Worm (Caenorhabditis elegans) whole organism, young adult: ENCODE data around the gene Y57A10C.9.

Experiments
- C06A6.2 ChIP-seq: fragments of 200-800 bp; sonication (Bioruptor generic); conservative IDR thresholded peaks from 2 replicates; pipeline ENCODE4 v1.3.6; 2022; ENCODE audit warnings: missing genetic modification characterization, missing compliant biosample characterization
- F22D6.2 ChIP-seq: sonication (generic microtip); optimal IDR thresholded peaks from 2 replicates; lab custom pipeline; 2016; ENCODE audit warnings: mild to moderate bottlenecking, missing genetic modification characterization, missing compliant biosample characterization
- F33H1.4 ChIP-seq: fragments of 200-800 bp; sonication (Bioruptor generic); IDR thresholded peaks from 2 replicates; pipeline ENCODE4 v1.3.6; 2022; ENCODE audit warnings: missing genetic modification reagents, missing genetic modification characterization, missing compliant biosample characterization
- F49E8.2 ChIP-seq: sonication (generic microtip); optimal IDR thresholded peaks from 3 replicates; lab custom pipeline; 2017; ENCODE audit warnings: missing genetic modification characterization, mild to moderate bottlenecking, missing compliant biosample characterization, antibody characterized with exemption, moderate library complexity; ENCODE audit not compliant: insufficient read depth
- F57A8.1 ChIP-seq: fragments of 200-800 bp; sonication (Bioruptor generic); optimal IDR thresholded peaks from 2 replicates; lab custom pipeline; 2018; ENCODE audit warnings: mild to moderate bottlenecking, missing genetic modification characterization, moderate library complexity, missing compliant biosample characterization
- F57C9.4 ChIP-seq: sonication (generic microtip); optimal IDR thresholded peaks from 2 replicates; lab custom pipeline; 2017; ENCODE audit warnings: mild to moderate bottlenecking, missing genetic modification characterization, missing compliant biosample characterization
- T26A5.8 ChIP-seq: sonication (generic microtip); optimal IDR thresholded peaks from 2 replicates; lab custom pipeline; 2016; ENCODE audit warnings: missing genetic modification characterization, missing compliant biosample characterization
- Y79H2A.3 ChIP-seq: fragments of 200-800 bp; sonication (Bioruptor generic); conservative IDR thresholded peaks from 2 replicates; pipeline ENCODE4 v1.3.6; 2022; ENCODE audit warnings: missing genetic modification reagents, missing genetic modification characterization, missing compliant biosample characterization
- ZK185.1 ChIP-seq: sonication (generic microtip); optimal IDR thresholded peaks from 2 replicates; lab custom pipeline; 2016; ENCODE audit warnings: mild to moderate bottlenecking, missing genetic modification characterization, missing compliant biosample characterization; ENCODE audit not compliant: poor library complexity, severe bottlenecking
- aptf-2 ChIP-seq: fragments of 200-800 bp; sonication (Bioruptor generic); conservative IDR thresholded peaks from 2 replicates; pipeline ENCODE4 v1.3.6; 2022; ENCODE audit warnings: missing genetic modification reagents, missing genetic modification characterization, missing compliant biosample characterization
- attf-3 ChIP-seq: fragments of 200-800 bp; sonication (Bioruptor generic); conservative IDR thresholded peaks from 2 replicates; pipeline ENCODE4 v1.3.6; 2022; ENCODE audit warnings: missing genetic modification reagents, missing genetic modification characterization, missing compliant biosample characterization
- attf-5 ChIP-seq: fragments of 200-800 bp; sonication (Bioruptor generic); optimal IDR thresholded peaks from 2 replicates; lab custom pipeline; 2018; ENCODE audit warnings: mild to moderate bottlenecking, missing genetic modification characterization, missing compliant biosample characterization
- ccch-3 ChIP-seq: fragments of 200-800 bp; sonication (Bioruptor generic); optimal IDR thresholded peaks from 2 replicates; lab custom pipeline; 2018; ENCODE audit warnings: mild to moderate bottlenecking, missing genetic modification characterization, missing compliant biosample characterization
- ceh-40 ChIP-seq: fragments of 200-800 bp; sonication (Bioruptor generic); IDR thresholded peaks from 2 replicates; pipeline ENCODE4 v1.3.6; 2022; ENCODE audit warnings: missing genetic modification characterization, missing compliant biosample characterization
- chd-7 ChIP-seq: sonication (generic microtip); optimal IDR thresholded peaks from 2 replicates; lab custom pipeline; 2016; ENCODE audit warnings: mild to moderate bottlenecking, missing genetic modification characterization, moderate library complexity, missing compliant biosample characterization
- dpff-1 ChIP-seq: sonication (generic microtip); optimal IDR thresholded peaks from 2 replicates; lab custom pipeline; 2017; ENCODE audit warnings: mild to moderate bottlenecking, missing genetic modification characterization, missing compliant biosample characterization
- dpl-1 ChIP-seq: fragments of 150-350 bp; optimal IDR thresholded peaks from 2 replicates; lab custom pipeline; 2014; ENCODE audit warnings: missing biosample characterization, missing genetic modification reagents, missing genetic modification characterization
- hlh-12 ChIP-seq: sonication (generic microtip); optimal IDR thresholded peaks from 2 replicates; lab custom pipeline; 2016; ENCODE audit warnings: missing genetic modification characterization, missing compliant biosample characterization
- hlh-26 ChIP-seq: fragments of 200-800 bp; sonication (Bioruptor generic); conservative IDR thresholded peaks from 2 replicates; pipeline ENCODE4 v1.3.6; 2022; ENCODE audit warnings: missing genetic modification reagents, missing genetic modification characterization, missing compliant biosample characterization
- hmg-20 ChIP-seq: fragments of 200-800 bp; sonication (Bioruptor generic); IDR thresholded peaks from 2 replicates; pipeline ENCODE4 v1.3.6; 2022; ENCODE audit warnings: missing genetic modification reagents, missing genetic modification characterization, missing compliant biosample characterization
- let-607 ChIP-seq, 2 experiments: fragments of 200-800 bp in 1 of 2; sonication (Bioruptor generic) in 1 of 2; sonication (generic microtip) in 1 of 2; optimal IDR thresholded peaks; 2 replicates each; lab custom pipeline; 2016 to 2018; ENCODE audit warnings: mild to moderate bottlenecking in 2 of 2, missing compliant biosample characterization in 2 of 2, missing genetic modification characterization in 2 of 2, moderate library complexity in 2 of 2, missing genotype in 1 of 2
- lsl-1 ChIP-seq: fragments of 200-800 bp; sonication (Bioruptor generic); optimal IDR thresholded peaks from 2 replicates; lab custom pipeline; 2018; ENCODE audit warnings: mild to moderate bottlenecking, missing genetic modification characterization, moderate library complexity, missing compliant biosample characterization
- lsy-27 ChIP-seq: sonication (generic microtip); optimal IDR thresholded peaks from 2 replicates; lab custom pipeline; 2017; ENCODE audit warnings: missing genetic modification characterization, mild to moderate bottlenecking, missing compliant biosample characterization, antibody characterized with exemption, missing genotype, borderline replicate concordance; ENCODE audit not compliant: insufficient read depth
- madf-6 ChIP-seq: fragments of 200-800 bp; sonication (Bioruptor generic); IDR thresholded peaks from 2 replicates; pipeline ENCODE4 v1.3.6; 2022; ENCODE audit warnings: missing genetic modification reagents, missing genetic modification characterization, missing compliant biosample characterization
- mes-4 ChIP-seq: sonication (generic microtip); optimal IDR thresholded peaks from 2 replicates; lab custom pipeline; 2016; ENCODE audit warnings: missing genotype, missing genetic modification characterization, missing compliant biosample characterization
- mxl-1 ChIP-seq: sonication (generic microtip); optimal IDR thresholded peaks from 2 replicates; lab custom pipeline; 2016; ENCODE audit warnings: missing genetic modification characterization, missing compliant biosample characterization
- nfyb-1 ChIP-seq: fragments of 200-800 bp; sonication (Bioruptor generic); IDR thresholded peaks from 2 replicates; pipeline ENCODE4 v1.3.6; 2022; ENCODE audit warnings: missing genetic modification reagents, missing genetic modification characterization, missing compliant biosample characterization
- nhr-120 ChIP-seq: fragments of 200-800 bp; sonication (Bioruptor generic); IDR thresholded peaks from 2 replicates; pipeline ENCODE4 v1.3.6; 2022; ENCODE audit warnings: missing genetic modification characterization, missing compliant biosample characterization
- nhr-179 ChIP-seq: sonication (generic microtip); optimal IDR thresholded peaks from 2 replicates; lab custom pipeline; 2016; ENCODE audit warnings: mild to moderate bottlenecking, missing genetic modification characterization, missing compliant biosample characterization
- nhr-80 ChIP-seq: sonication (generic microtip); optimal IDR thresholded peaks from 2 replicates; lab custom pipeline; 2016; ENCODE audit warnings: missing genetic modification characterization, missing compliant biosample characterization
- pbrm-1 ChIP-seq: fragments of 200-800 bp; sonication (Bioruptor generic); IDR thresholded peaks from 2 replicates; pipeline ENCODE4 v1.3.6; 2022; ENCODE audit warnings: missing genetic modification reagents, missing genetic modification characterization, missing compliant biosample characterization
- rpc-1 ChIP-seq, 2 experiments: fragments of 150-350 bp in 1 of 2; sonication (generic microtip) in 1 of 2; optimal IDR thresholded peaks; 2 replicates each; lab custom pipeline; 2014 to 2018; ENCODE audit warnings: missing biosample characterization in 1 of 2, missing genetic modification characterization in 1 of 2, missing genetic modification reagents in 1 of 2, missing genotype in 1 of 2
- sea-2 ChIP-seq: fragments of 200-800 bp; sonication (Bioruptor generic); IDR thresholded peaks from 2 replicates; pipeline ENCODE4 v1.3.6; 2022; ENCODE audit warnings: missing genetic modification characterization, missing compliant biosample characterization
- snpc-1.1 ChIP-seq: sonication (generic microtip); optimal IDR thresholded peaks from 2 replicates; lab custom pipeline; 2017; ENCODE audit warnings: missing genetic modification characterization, mild to moderate bottlenecking, missing compliant biosample characterization, antibody characterized with exemption, moderate library complexity, missing genotype, missing genetic modification reagents; ENCODE audit not compliant: insufficient read depth
- snpc-3.4 ChIP-seq: sonication (generic microtip); optimal IDR thresholded peaks from 2 replicates; lab custom pipeline; 2017; ENCODE audit warnings: missing genetic modification characterization, mild to moderate bottlenecking, missing compliant biosample characterization, antibody characterized with exemption, moderate library complexity, missing genotype, missing genetic modification reagents
- unc-130 ChIP-seq: sonication (generic microtip); optimal IDR thresholded peaks from 2 replicates; lab custom pipeline; 2016; ENCODE audit warnings: missing genetic modification reagents, missing genetic modification characterization, missing compliant biosample characterization
- unc-62 ChIP-seq: fragments of 150-350 bp; optimal IDR thresholded peaks from 2 replicates; lab custom pipeline; 2014; ENCODE audit warnings: missing biosample characterization, missing genetic modification reagents, missing genetic modification characterization
- xnd-1 ChIP-seq: sonication (generic microtip); optimal IDR thresholded peaks from 2 replicates; lab custom pipeline; 2016; ENCODE audit warnings: missing genotype, missing genetic modification reagents, missing genetic modification characterization, missing compliant biosample characterization
- zim-3 ChIP-seq: sonication (generic microtip); optimal IDR thresholded peaks from 2 replicates; lab custom pipeline; 2017; ENCODE audit warnings: mild to moderate bottlenecking, missing genetic modification characterization, moderate library complexity, missing compliant biosample characterization
- ztf-26 ChIP-seq: sonication (generic microtip); optimal IDR thresholded peaks from 2 replicates; lab custom pipeline; 2017; ENCODE audit warnings: missing genetic modification characterization, missing compliant biosample characterization
- ztf-6 ChIP-seq: fragments of 200-800 bp; sonication (Bioruptor generic); IDR thresholded peaks from 2 replicates; pipeline ENCODE4 v1.3.6; 2022; ENCODE audit warnings: missing genetic modification reagents, missing genetic modification characterization, missing compliant biosample characterization

The Y57A10C.9 gene

ce11 chrII:12465557-12465956 is 27.2 kb upstream of the Y57A10C.9 start, which contains the start of gene sre-37:
sre-37 (plus strand) TSS chrII:12465857.
- TF ChIP-seq F22D6.2 (tag; lab: Kevin White, UChicago), result no peak
- no peak for TF ChIP-seq hmg-20 (GFP tag; lab: Robert Waterston, UW)
- no peak for TF ChIP-seq attf-5
- TF ChIP-seq F49E8.2 (tag; lab: Kevin White, UChicago), result no peak
- no peak for TF ChIP-seq dpl-1 (GFP tag; lab: Kevin White, UChicago)
- no peak for TF ChIP-seq hlh-26 (GFP tag; lab: Robert Waterston, UW)
- TF ChIP-seq ztf-6, result no peak
- TF ChIP-seq ceh-40, result no peak
- TF ChIP-seq lsl-1 (GFP tag; lab: Kevin White, UChicago), result no peak
- TF ChIP-seq ZK185.1 (tag; lab: Kevin White, UChicago), result no peak

ce11 chrII:12462244-12462643 is 23.9 kb upstream of the Y57A10C.9 start, which contains the start of gene F15A4.2:
F15A4.2 (plus strand) TSS chrII:12462544.
- TF ChIP-seq ccch-3 (no peak), zim-3 (tag; lab: Kevin White, UChicago) (no peak), unc-62 (no peak), sea-2 (GFP tag; lab: Robert Waterston, UW) (no peak), nhr-120 (GFP tag; lab: Robert Waterston, UW) (no peak), let-607 (tag; optimal IDR thresholded peaks at IDR 0.05; lab: Kevin White, UChicago) (no peak)
- TF ChIP-seq, all 124 proteins: peak for 0

ce11 chrII:12460602-12461453 is 22.5 kb upstream of the Y57A10C.9 start, which contains the start of gene tag-280:
tag-280 (plus strand) TSS chrII:12460652.
- TF ChIP-seq lsl-1 (GFP tag; lab: Kevin White, UChicago) (peak; percentile 75), F33H1.4 (GFP tag; lab: Robert Waterston, UW) (peak; percentile 66), xnd-1 (peak; percentile 36), nhr-80 (tag; lab: Kevin White, UChicago) (no peak), madf-6 (GFP tag; lab: Robert Waterston, UW) (peak; percentile 61; the same call in 1 of the 2 replicates)

ce11 chrII:12459422-12459821 is 21.1 kb upstream of the Y57A10C.9 start, which contains the start of gene tag-281:
tag-281 (plus strand) TSS chrII:12459761.
- no peak for TF ChIP-seq nfyb-1 (GFP tag; lab: Robert Waterston, UW)
- no peak for TF ChIP-seq T26A5.8 (tag; lab: Kevin White, UChicago)
- peak; percentile 38; the same call in 1 of the 2 replicates for TF ChIP-seq attf-3 (GFP tag; lab: Robert Waterston, UW)
- TF ChIP-seq ztf-26 (tag; lab: Kevin White, UChicago), result no peak
- no peak for TF ChIP-seq F57C9.4 (tag; lab: Kevin White, UChicago)
- TF ChIP-seq unc-130 (GFP tag; lab: Kevin White, UChicago), result no peak
- TF ChIP-seq ZK185.1 (tag; lab: Kevin White, UChicago), result no peak
- no peak for TF ChIP-seq nhr-179 (tag; lab: Kevin White, UChicago)
- no peak for TF ChIP-seq dpff-1 (tag; lab: Kevin White, UChicago)
- no peak for TF ChIP-seq aptf-2 (GFP tag; lab: Robert Waterston, UW)
- no peak for TF ChIP-seq Y79H2A.3 (GFP tag; lab: Robert Waterston, UW)
- TF ChIP-seq mes-4 (tag; lab: Kevin White, UChicago), result no peak
- TF ChIP-seq rpc-1 (optimal IDR thresholded peaks at IDR 0.05; lab: Kevin White, UChicago), result no peak
- TF ChIP-seq rpc-1 (tag; optimal IDR thresholded peaks at IDR 0.05; lab: Kevin White, UChicago), result no peak
- no peak for TF ChIP-seq C06A6.2 (GFP tag; lab: Robert Waterston, UW)
- no peak for TF ChIP-seq F57A8.1 (GFP tag; lab: Kevin White, UChicago)
- TF ChIP-seq F49E8.2 (tag; lab: Kevin White, UChicago), result peak; percentile 41
- TF ChIP-seq pbrm-1 (GFP tag; lab: Robert Waterston, UW), result peak; percentile 66; the same call in 1 of the 2 replicates
- no peak for TF ChIP-seq snpc-3.4 (tag; lab: Kevin White, UChicago)
- TF ChIP-seq snpc-1.1, result peak; percentile 39
- no peak for TF ChIP-seq mxl-1 (tag; lab: Kevin White, UChicago)
- no peak for TF ChIP-seq chd-7 (tag; lab: Kevin White, UChicago)
- TF ChIP-seq hlh-12 (tag; lab: Kevin White, UChicago), result no peak
- TF ChIP-seq lsy-27 (tag; lab: Kevin White, UChicago), result no peak
